Worm (Caenorhabditis elegans) whole organism, mixed stage, embryonic: Measurements from ENCODE around the gene R193.2.

ENCODE experiments used
- M03D4.4 ChIP-seq: sonication (generic microtip); optimal IDR thresholded peaks from 2 replicates; lab custom pipeline; 2017; ENCODE audit warnings: mild to moderate bottlenecking, missing genetic modification characterization, missing compliant biosample characterization
- bed-3 ChIP-seq: fragments of 200-800 bp; sonication (Bioruptor generic); optimal IDR thresholded peaks from 3 replicates; lab custom pipeline; 2018; ENCODE audit warnings: mild to moderate bottlenecking, missing genetic modification characterization, moderate library complexity, missing compliant biosample characterization
- blmp-1 ChIP-seq: fragments of 150-350 bp; optimal IDR thresholded peaks from 2 replicates; lab custom pipeline; 2014; ENCODE audit warnings: missing biosample characterization, missing genetic modification characterization
- ceh-39 ChIP-seq: fragments of 150-350 bp; optimal IDR thresholded peaks from 2 replicates; lab custom pipeline; 2014; ENCODE audit warnings: missing biosample characterization, missing genetic modification characterization
- ceh-43 ChIP-seq: fragments of 200-800 bp; sonication (Bioruptor generic); optimal IDR thresholded peaks from 2 replicates; lab custom pipeline; 2018; ENCODE audit warnings: mild to moderate bottlenecking, missing genetic modification characterization, moderate library complexity, missing compliant biosample characterization
- ceh-83 ChIP-seq: fragments of 200-800 bp; sonication (Bioruptor generic); optimal IDR thresholded peaks from 2 replicates; lab custom pipeline; 2018; ENCODE audit warnings: mild to moderate bottlenecking, missing genetic modification characterization, missing compliant biosample characterization
- ces-1 ChIP-seq: fragments of 150-350 bp; optimal IDR thresholded peaks from 2 replicates; lab custom pipeline; 2014; ENCODE audit warnings: missing biosample characterization, missing genetic modification reagents, missing genetic modification characterization
- cnd-1 ChIP-seq: fragments of 200-800 bp; sonication (Bioruptor generic); optimal IDR thresholded peaks from 2 replicates; lab custom pipeline; 2018; ENCODE audit warnings: mild to moderate bottlenecking, missing genetic modification characterization, missing compliant biosample characterization
- drap-1 ChIP-seq: fragments of 200-800 bp; sonication (Bioruptor generic); optimal IDR thresholded peaks from 3 replicates; lab custom pipeline; 2018; ENCODE audit warnings: mild to moderate bottlenecking, missing genetic modification characterization, missing compliant biosample characterization
- elt-1 ChIP-seq: sonication (generic microtip); optimal IDR thresholded peaks from 2 replicates; lab custom pipeline; 2017; ENCODE audit warnings: missing genetic modification characterization, mild to moderate bottlenecking, missing compliant biosample characterization, antibody characterized with exemption, moderate library complexity, borderline replicate concordance; ENCODE audit not compliant: insufficient read depth
- elt-3 ChIP-seq: fragments of 150-350 bp; optimal IDR thresholded peaks from 2 replicates; lab custom pipeline; 2014; ENCODE audit warnings: missing biosample characterization, missing genetic modification characterization
- flh-1 ChIP-seq: fragments of 200-800 bp; sonication (Bioruptor generic); optimal IDR thresholded peaks from 2 replicates; lab custom pipeline; 2018; ENCODE audit warnings: mild to moderate bottlenecking, missing genetic modification characterization, moderate library complexity, missing compliant biosample characterization
- ham-2 ChIP-seq: fragments of 200-800 bp; sonication (Bioruptor generic); optimal IDR thresholded peaks from 2 replicates; lab custom pipeline; 2018; ENCODE audit warnings: mild to moderate bottlenecking, missing genetic modification characterization, missing compliant biosample characterization
- hlh-1 ChIP-seq: fragments of 150-350 bp; optimal IDR thresholded peaks from 2 replicates; lab custom pipeline; 2014; ENCODE audit warnings: missing biosample characterization, missing genetic modification reagents, missing genetic modification characterization
- lin-13 ChIP-seq: fragments of 150-350 bp; optimal IDR thresholded peaks from 2 replicates; lab custom pipeline; 2014; ENCODE audit warnings: missing biosample characterization, missing genetic modification characterization
- lin-32 ChIP-seq: fragments of 200-800 bp; sonication (Bioruptor generic); optimal IDR thresholded peaks from 2 replicates; lab custom pipeline; 2018; ENCODE audit warnings: mild to moderate bottlenecking, missing genetic modification characterization, missing compliant biosample characterization
- lsy-2 ChIP-seq: fragments of 150-350 bp; optimal IDR thresholded peaks from 2 replicates; lab custom pipeline; 2014; ENCODE audit warnings: missing biosample characterization, missing genetic modification characterization
- mab-5 ChIP-seq: fragments of 150-350 bp; optimal IDR thresholded peaks from 2 replicates; lab custom pipeline; 2014; ENCODE audit warnings: missing biosample characterization, missing genetic modification characterization
- mep-1 ChIP-seq: fragments of 150-350 bp; optimal IDR thresholded peaks from 2 replicates; lab custom pipeline; 2017; ENCODE audit warnings: missing biosample characterization, missing genetic modification reagents, missing genetic modification characterization, inconsistent platforms
- mls-2 ChIP-seq: sonication (generic microtip); optimal IDR thresholded peaks from 2 replicates; lab custom pipeline; 2016; ENCODE audit warnings: mild to moderate bottlenecking, missing genetic modification characterization, moderate library complexity, missing compliant biosample characterization
- nhr-12 ChIP-seq: fragments of 150-350 bp; optimal IDR thresholded peaks from 2 replicates; lab custom pipeline; 2014; ENCODE audit warnings: missing biosample characterization, missing genetic modification characterization
- nhr-2 ChIP-seq: fragments of 150-350 bp; optimal IDR thresholded peaks from 2 replicates; lab custom pipeline; 2014; ENCODE audit warnings: missing biosample characterization, missing genetic modification characterization
- nhr-237 ChIP-seq: fragments of 150-350 bp; optimal IDR thresholded peaks from 2 replicates; lab custom pipeline; 2014; ENCODE audit warnings: missing biosample characterization, missing genetic modification characterization
- nhr-28 ChIP-seq: fragments of 150-350 bp; optimal IDR thresholded peaks from 2 replicates; lab custom pipeline; 2014; ENCODE audit warnings: missing biosample characterization, missing genetic modification characterization
- pha-4 ChIP-seq: fragments of 150-350 bp; optimal IDR thresholded peaks from 2 replicates; lab custom pipeline; 2018; ENCODE audit warnings: missing biosample characterization, missing genetic modification reagents, missing genetic modification characterization
- sem-2 ChIP-seq: fragments of 200-800 bp; sonication (Bioruptor generic); optimal IDR thresholded peaks from 2 replicates; lab custom pipeline; 2018; ENCODE audit warnings: mild to moderate bottlenecking, missing genetic modification characterization, missing compliant biosample characterization
- snpc-4 ChIP-seq: fragments of 150-350 bp; optimal IDR thresholded peaks from 2 replicates; lab custom pipeline; 2014; ENCODE audit warnings: missing biosample characterization, missing genetic modification characterization
- sptf-1 ChIP-seq: sonication (generic microtip); optimal IDR thresholded peaks from 2 replicates; lab custom pipeline; 2017; ENCODE audit warnings: mild to moderate bottlenecking, missing genetic modification characterization, moderate library complexity, missing compliant biosample characterization
- tbx-8 ChIP-seq: fragments of 200-800 bp; sonication (Bioruptor generic); optimal IDR thresholded peaks from 2 replicates; lab custom pipeline; 2018; ENCODE audit warnings: mild to moderate bottlenecking, missing genetic modification characterization, moderate library complexity, missing compliant biosample characterization
- unc-120 ChIP-seq: sonication (generic microtip); optimal IDR thresholded peaks from 2 replicates; lab custom pipeline; 2017; ENCODE audit warnings: missing genetic modification characterization, missing compliant biosample characterization; ENCODE audit not compliant: poor library complexity, severe bottlenecking
- unc-39 ChIP-seq: fragments of 150-350 bp; optimal IDR thresholded peaks from 2 replicates; lab custom pipeline; 2014; ENCODE audit warnings: missing biosample characterization, missing genetic modification characterization
- unc-62 ChIP-seq: fragments of 150-350 bp; optimal IDR thresholded peaks from 2 replicates; lab custom pipeline; 2014; ENCODE audit warnings: missing biosample characterization, missing genetic modification reagents, missing genetic modification characterization
- ztf-11 ChIP-seq: fragments of 150-350 bp; optimal IDR thresholded peaks from 2 replicates; lab custom pipeline; 2014; ENCODE audit warnings: missing biosample characterization, missing genetic modification characterization

The R193.2 gene

ce11 chrX:1119305-1119704 is 29.1 kb downstream of the R193.2 start, which contains the start of gene C05D9.7:
Gene C05D9.7 (minus strand): TSS chrX:1119405.
- no peak for TF ChIP-seq lin-32 (GFP tag; lab: Kevin White, UChicago)
- no peak for TF ChIP-seq hlh-1
- TF ChIP-seq tbx-8 (GFP tag; lab: Kevin White, UChicago): no peak
- TF ChIP-seq M03D4.4: no peak
- no peak for TF ChIP-seq ztf-11
- TF ChIP-seq ceh-83: no peak
- no peak for TF ChIP-seq blmp-1 (tag; lab: Kevin White, UChicago)
- TF ChIP-seq, all 35 proteins: peak for 0

- no peak for TF ChIP-seq flh-1 (GFP tag; lab: Kevin White, UChicago)
Measured at ce11 chrX:1117252-1117651, 31.1 kb downstream of the R193.2 start.

ce11 chrX:1115207-1115606 is 33.2 kb downstream of the R193.2 start:
- TF ChIP-seq nhr-237 (tag; lab: Kevin White, UChicago) (no peak), mab-5 (tag; lab: Kevin White, UChicago) (no peak), nhr-12 (tag; lab: Kevin White, UChicago) (no peak), hlh-1 (peak; percentile 64), ceh-83 (no peak), mls-2 (no peak), tbx-8 (GFP tag; lab: Kevin White, UChicago) (no peak)

ce11 chrX:1111603-1112002 is 36.8 kb downstream of the R193.2 start, which contains the start of gene C05D9.3:
Gene C05D9.3 (plus strand): TSS chrX:1111903.
- TF ChIP-seq mls-2 (no peak), cnd-1 (no peak), lsy-2 (tag; lab: Kevin White, UChicago) (no peak)

ce11 chrX:1110723-1111122 is 37.7 kb downstream of the R193.2 start:
- TF ChIP-seq sptf-1 (no peak), hlh-1 (peak; percentile 98), unc-120 (tag; lab: Kevin White, UChicago) (peak; percentile 48)

- TF ChIP-seq ceh-83 (no peak), unc-62 (peak; percentile 93), pha-4 (no peak), unc-120 (tag; lab: Kevin White, UChicago) (peak; percentile 47), hlh-1 (peak; percentile 92), elt-3 (tag; lab: Kevin White, UChicago) (no peak)
Measured at ce11 chrX:1108874-1109273, 39.5 kb downstream of the R193.2 start.

- TF ChIP-seq mab-5 (tag; lab: Kevin White, UChicago): no peak
- no peak for TF ChIP-seq tbx-8 (GFP tag; lab: Kevin White, UChicago)
Measured at ce11 chrX:1107758-1108157, 40.6 kb downstream of the R193.2 start, which contains the start of gene C05D9.4. Gene C05D9.4 (plus strand): TSS chrX:1108058.

ce11 chrX:1103702-1104262 is 44.6 kb downstream of the R193.2 start, which contains the start of gene ife-4:
Gene ife-4 (plus strand): TSS chrX:1104212.
- TF ChIP-seq elt-3 (tag; lab: Kevin White, UChicago) (no peak), snpc-4 (no peak), lin-13 (tag; lab: Kevin White, UChicago) (no peak), pha-4 (peak; percentile 22), lsy-2 (tag; lab: Kevin White, UChicago) (peak; percentile 5), cnd-1 (peak; percentile 44), mab-5 (tag; lab: Kevin White, UChicago) (peak; percentile 32), ham-2 (GFP tag; lab: Kevin White, UChicago) (no peak), nhr-237 (tag; lab: Kevin White, UChicago) (no peak), sem-2 (GFP tag; lab: Kevin White, UChicago) (no peak), mls-2 (peak; percentile 76), nhr-2 (tag; lab: Kevin White, UChicago) (peak; percentile 33), ceh-39 (tag; lab: Kevin White, UChicago) (peak; percentile 45), nhr-28 (no peak), hlh-1 (no peak), elt-1 (tag; lab: Kevin White, UChicago) (peak; percentile 10), ceh-43 (no peak), ztf-11 (no peak), tbx-8 (GFP tag; lab: Kevin White, UChicago) (no peak), nhr-12 (tag; lab: Kevin White, UChicago) (no peak), sptf-1 (peak; percentile 55), flh-1 (GFP tag; lab: Kevin White, UChicago) (no peak), unc-39 (tag; lab: Kevin White, UChicago) (no peak), unc-120 (tag; lab: Kevin White, UChicago) (peak; percentile 47), M03D4.4 (peak; percentile 48), bed-3 (GFP tag; lab: Kevin White, UChicago) (no peak), ces-1 (GFP tag; lab: Kevin White, UChicago) (peak; percentile 75), mep-1 (tag; lab: Kevin White, UChicago) (peak; percentile 3), blmp-1 (tag; lab: Kevin White, UChicago) (no peak), lin-32 (GFP tag; lab: Kevin White, UChicago) (no peak), drap-1 (peak; percentile 15)
